Fruit fly (Drosophila melanogaster) S2 (cell line): ENCODE results near the gene CG6149.

Source experiments
- CG8478 ChIP-seq: fragments of >200 bp; optimal IDR thresholded peaks from 2 replicates; lab custom pipeline; 2018
- CTCF ChIP-seq, 2 experiments: fragments of >200 bp; optimal IDR thresholded peaks; 2 replicates each; lab custom pipeline; 2018

dm6 chr3L:11472991-11473390 is 37.7 kb upstream of the CG6149 start, which contains the start of gene Vha16-3:
- TF ChIP-seq CTCF (optimal IDR thresholded peaks at IDR 0.05; lab: Kevin White, UChicago) (no peak), CG8478 (no peak)
